Worm (Caenorhabditis elegans): ENCODE results near the gene F08G2.8.

The F08G2.8 gene

ce11 chrII:13882405-13882804, 30.3 kb downstream of the F08G2.8 start, which contains the start of gene hda-10:
Gene hda-10, plus strand, starts transcription at chrII:13882705.
- no peak for TF ChIP-seq dve-1 (tag; optimal IDR thresholded peaks at IDR 0.05; ENCODE audit: insufficient read depth)
- peak in 1 of 2 experiments; percentile 77 for TF ChIP-seq unc-62 (GFP tag; optimal IDR thresholded peaks at IDR 0.05 in 1 of 2)
- TF ChIP-seq unc-62 (tag; optimal IDR thresholded peaks at IDR 0.05) = no peak

- TF ChIP-seq nhr-6 (tag; optimal IDR thresholded peaks at IDR 0.05) (no peak), set-16 (GFP tag; IDR thresholded peaks at IDR 0.05) (peak; percentile 90), Y105C5A.15 (GFP tag; IDR thresholded peaks at IDR 0.05) (no peak), pqm-1 (tag; optimal IDR thresholded peaks at IDR 0.05) (no peak)
Measured at ce11 chrII:13886431-13886830, 34.3 kb downstream of the F08G2.8 start.

- TF ChIP-seq nhr-77 (tag; optimal IDR thresholded peaks at IDR 0.05) (peak; percentile 89), dmd-6 (GFP tag; IDR thresholded peaks at IDR 0.05) (peak; percentile 29; the same call in 1 of the 2 replicates), pha-4 (GFP tag; IDR thresholded peaks at IDR 0.05) (no peak), pha-4 (tag; optimal IDR thresholded peaks at IDR 0.05) (peak; percentile 1), ceh-20 (GFP tag; IDR thresholded peaks at IDR 0.05) (0 out of 2 replicates have a peak, but pooled peaks have one; percentile 20), lin-38 (GFP tag; IDR thresholded peaks at IDR 0.05) (peak; percentile 84), lin-1 (GFP tag; IDR thresholded peaks at IDR 0.05) (no peak), dve-1 (tag; optimal IDR thresholded peaks at IDR 0.05; ENCODE audit: insufficient read depth) (peak; percentile 62), dpl-1 (GFP tag; optimal IDR thresholded peaks at IDR 0.05) (peak; percentile 78), nhr-237 (tag; optimal IDR thresholded peaks at IDR 0.05) (no peak), rbr-2 (tag; optimal IDR thresholded peaks at IDR 0.05) (peak; percentile 61), nhr-6 (tag; optimal IDR thresholded peaks at IDR 0.05) (peak; percentile 60), fkh-10 (GFP tag; optimal IDR thresholded peaks at IDR 0.05) (peak; percentile 5), nhr-42 (GFP tag; IDR thresholded peaks at IDR 0.05) (0 out of 2 replicates have a peak, but pooled peaks have one; percentile 60), daf-16 (GFP tag; optimal IDR thresholded peaks at IDR 0.05) (no peak), daf-16 (tag; optimal IDR thresholded peaks at IDR 0.05) (peak; percentile 23), unc-130 (GFP tag; optimal IDR thresholded peaks at IDR 0.05) (peak; percentile 5), F44E2.7 (GFP tag; IDR thresholded peaks at IDR 0.05) (no peak), hif-1 (tag; optimal IDR thresholded peaks at IDR 0.05) (peak in 1 of 2 experiments; percentile 42), mes-2 (tag; optimal IDR thresholded peaks at IDR 0.05; ENCODE audit: poor library complexity, severe bottlenecking) (peak; percentile 71), arid-1 (GFP tag; conservative IDR thresholded peaks at IDR 0.05) (no peak), ctbp-1 (GFP tag; IDR thresholded peaks at IDR 0.05) (0 out of 2 replicates have a peak, but pooled peaks have one; percentile 22), ztf-7 (tag; optimal IDR thresholded peaks at IDR 0.05) (no peak), daf-8 (GFP tag; IDR thresholded peaks at IDR 0.05) (no peak), hmg-1.1 (GFP tag; IDR thresholded peaks at IDR 0.05) (peak; percentile 51; the same call in 1 of the 2 replicates), hlh-11 (tag; optimal IDR thresholded peaks at IDR 0.05) (peak; percentile 19), hlh-30 (tag; optimal IDR thresholded peaks at IDR 0.05; ENCODE audit: insufficient read depth) (peak; percentile 43), lin-13 (GFP tag; optimal IDR thresholded peaks at IDR 0.05) (peak; percentile 16), F37D6.2 (tag; optimal IDR thresholded peaks at IDR 0.05) (peak; percentile 22), ztf-11 (tag; optimal IDR thresholded peaks at IDR 0.05) (no peak), duxl-1 (tag; optimal IDR thresholded peaks at IDR 0.05; ENCODE audit: poor library complexity) (no peak), mep-1 (tag; optimal IDR thresholded peaks at IDR 0.05) (peak; percentile 56), F49E8.2 (tag; optimal IDR thresholded peaks at IDR 0.05; ENCODE audit: borderline replicate concordance) (no peak), Y75B8A.6 (GFP tag; IDR thresholded peaks at IDR 0.05) (no peak), unc-62 (GFP tag; optimal IDR thresholded peaks at IDR 0.05 in 1 of 2) (peak in 1 of 2 experiments; percentile 21), unc-62 (tag; optimal IDR thresholded peaks at IDR 0.05) (no peak), nhr-25 (tag; optimal IDR thresholded peaks at IDR 0.05; ENCODE audit: borderline replicate concordance, insufficient read depth) (no peak), lin-15B (tag; optimal IDR thresholded peaks at IDR 0.05) (peak; percentile 11), lsy-2 (tag; optimal IDR thresholded peaks at IDR 0.05) (peak in 1 of 2 experiments; percentile 83)
Measured at ce11 chrII:13888278-13888677, 36.2 kb downstream of the F08G2.8 start, which contains the start of gene mcd-1. Gene mcd-1, plus strand, starts transcription at chrII:13888544.

All from whole organism, L4 larva.